Fruit fly (Drosophila melanogaster) S2 (cell line): ENCODE measurements around the gene CG4318.
"Not testable (repeated sequence)": the region's sequence is repeated elsewhere in the genome, so short reads cannot be mapped to it uniquely, and the experiment has no call there.

ENCODE experiments used
- CG8478 ChIP-seq: fragments of >200 bp; optimal IDR thresholded peaks from 2 replicates; lab custom pipeline; 2018
- CTCF ChIP-seq, 2 experiments: fragments of >200 bp; optimal IDR thresholded peaks; 2 replicates each; lab custom pipeline; 2018

Gene CG4318

dm6 chrX:13154783-13155182, at the start of gene CG4318, which contains the start of gene CG4332:
CG4318 (minus strand) TSS chrX:13154924.
CG4332 (plus strand) TSS chrX:13155038.
- TF ChIP-seq CG8478 (lab: Kevin White, UChicago) (no peak), CTCF (optimal IDR thresholded peaks at IDR 0.05; lab: Kevin White, UChicago) (no peak)

dm6 chrX:13202162-13202561, 47.4 kb upstream of the CG4318 start, which contains the start of gene CG44437:
CG44437 (minus strand) TSS chrX:13202262.
- no peak for TF ChIP-seq CG8478 (lab: Kevin White, UChicago)

- no peak for TF ChIP-seq CG8478 (lab: Kevin White, UChicago)
- TF ChIP-seq CTCF (optimal IDR thresholded peaks at IDR 0.05; lab: Kevin White, UChicago), result no peak
Observed at dm6 chrX:13194249-13194648, 39.5 kb upstream of the CG4318 start, which contains the start of gene Coq5. Coq5 (minus strand) TSS chrX:13194551.

dm6 chrX:13192239-13192638, 37.5 kb upstream of the CG4318 start:
- TF ChIP-seq CTCF (optimal IDR thresholded peaks at IDR 0.05; lab: Kevin White, UChicago), result no peak
- TF ChIP-seq CG8478 (lab: Kevin White, UChicago), result no peak

dm6 chrX:13191783-13192182, 37.1 kb upstream of the CG4318 start, which contains the start of gene CG12723:
CG12723 (minus strand) TSS chrX:13191883.
- TF ChIP-seq CG8478 (lab: Kevin White, UChicago) (no peak), CTCF (optimal IDR thresholded peaks at IDR 0.05; lab: Kevin White, UChicago) (no peak)

- TF ChIP-seq CG8478 (lab: Kevin White, UChicago), result no peak
- no peak for TF ChIP-seq CTCF (optimal IDR thresholded peaks at IDR 0.05; lab: Kevin White, UChicago)
Observed at dm6 chrX:13189032-13189431, 34.3 kb upstream of the CG4318 start, which contains the start of gene Lgr4. Lgr4 (minus strand) TSS chrX:13189164.

- TF ChIP-seq CTCF (optimal IDR thresholded peaks at IDR 0.05; lab: Kevin White, UChicago); CG8478 (lab: Kevin White, UChicago): not testable (repeated sequence)
Observed at dm6 chrX:13184178-13184577, 29.5 kb upstream of the CG4318 start, which contains the start of gene CG32641. CG32641 (plus strand) TSS chrX:13184478.

dm6 chrX:13177720-13178119, 23.0 kb upstream of the CG4318 start, which contains the start of gene CG32640:
CG32640 (plus strand) TSS chrX:13178005.
- TF ChIP-seq CTCF (optimal IDR thresholded peaks at IDR 0.05; lab: Kevin White, UChicago); CG8478 (lab: Kevin White, UChicago): not testable (repeated sequence)

- TF ChIP-seq CG8478 (lab: Kevin White, UChicago) (no peak), CTCF (optimal IDR thresholded peaks at IDR 0.05; lab: Kevin White, UChicago) (no peak)
Observed at dm6 chrX:13172865-13173264, 18.1 kb upstream of the CG4318 start.

dm6 chrX:13159481-13159880, 4.8 kb upstream of the CG4318 start, which contains the start of the genes Bap60 and CG12096:
Bap60 (minus strand) TSS chrX:13159508.
CG12096 (plus strand) TSS chrX:13159604.
- no peak for TF ChIP-seq CTCF (optimal IDR thresholded peaks at IDR 0.05; lab: Kevin White, UChicago)
- no peak for TF ChIP-seq CG8478 (lab: Kevin White, UChicago)

dm6 chrX:13149083-13149482, 5.6 kb downstream of the CG4318 start:
- TF ChIP-seq CTCF (optimal IDR thresholded peaks at IDR 0.05; lab: Kevin White, UChicago), result no peak

dm6 chrX:13145858-13146257, 8.9 kb downstream of the CG4318 start:
- TF ChIP-seq CG8478 (lab: Kevin White, UChicago) (no peak), CTCF (optimal IDR thresholded peaks at IDR 0.05; lab: Kevin White, UChicago) (no peak)

dm6 chrX:13143100-13143499, 11.6 kb downstream of the CG4318 start:
- no peak for TF ChIP-seq CG8478 (lab: Kevin White, UChicago)
- no peak for TF ChIP-seq CTCF (optimal IDR thresholded peaks at IDR 0.05; lab: Kevin White, UChicago)

- no peak for TF ChIP-seq CTCF (optimal IDR thresholded peaks at IDR 0.05; lab: Kevin White, UChicago)
- TF ChIP-seq CG8478 (lab: Kevin White, UChicago), result no peak
Observed at dm6 chrX:13138887-13139286, 15.8 kb downstream of the CG4318 start, which contains the start of gene CG32645. CG32645 (plus strand) TSS chrX:13139199.

- no peak for TF ChIP-seq CG8478 (lab: Kevin White, UChicago)
- no peak for TF ChIP-seq CTCF (optimal IDR thresholded peaks at IDR 0.05; lab: Kevin White, UChicago)
Observed at dm6 chrX:13136939-13137697, 17.6 kb downstream of the CG4318 start.
